Fruit fly (Drosophila melanogaster) whole organism, pupa: ENCODE data around the gene vret.

ENCODE experiments used
- CG10348 ChIP-seq: fragments of 200-800 bp; sonication (Bioruptor generic); IDR thresholded peaks from 2 replicates; pipeline ENCODE4 v1.3.6; 2022; ENCODE audit warnings: missing biosample characterization, missing genetic modification characterization
- CG12605 ChIP-seq: fragments of 200-800 bp; sonication (Bioruptor generic); IDR thresholded peaks from 2 replicates; pipeline ENCODE4 v1.3.6; 2022; ENCODE audit warnings: missing biosample characterization, missing genetic modification characterization
- CG13204 ChIP-seq: fragments of 200-800 bp; sonication (Bioruptor generic); optimal IDR thresholded peaks from 2 replicates; lab custom pipeline; 2018; ENCODE audit warnings: missing biosample characterization, mild to moderate bottlenecking, missing genetic modification characterization, moderate library complexity
- CG14655 ChIP-seq: fragments of 200-800 bp; sonication (Bioruptor generic); optimal IDR thresholded peaks from 3 replicates; lab custom pipeline; 2017; ENCODE audit warnings: mild to moderate bottlenecking, missing biosample characterization, missing genetic modification reagents, missing genetic modification characterization
- CG15710 ChIP-seq: fragments of 200-800 bp; sonication (Bioruptor generic); optimal IDR thresholded peaks from 2 replicates; lab custom pipeline; 2018; ENCODE audit warnings: missing biosample characterization, mild to moderate bottlenecking, missing genetic modification characterization, moderate library complexity
- CG17806 ChIP-seq: fragments of 200-800 bp; sonication (Bioruptor generic); optimal IDR thresholded peaks from 2 replicates; lab custom pipeline; 2018; ENCODE audit warnings: missing biosample characterization, mild to moderate bottlenecking, missing genetic modification characterization, moderate library complexity
- CG32121 ChIP-seq: fragments of 200-800 bp; sonication (Bioruptor generic); IDR thresholded peaks from 2 replicates; pipeline ENCODE4 v1.3.6; 2022; ENCODE audit warnings: missing biosample characterization, missing genetic modification characterization
- CG34367 ChIP-seq: fragments of 200-800 bp; sonication (Bioruptor generic); optimal IDR thresholded peaks from 2 replicates; lab custom pipeline; 2018; ENCODE audit warnings: missing biosample characterization, mild to moderate bottlenecking, missing genetic modification characterization
- CG4496 ChIP-seq: fragments of 200-800 bp; sonication (Bioruptor generic); IDR thresholded peaks from 3 replicates; pipeline ENCODE4 v1.3.6; 2022; ENCODE audit warnings: missing biosample characterization, missing genetic modification characterization
- CG8159 ChIP-seq: fragments of 200-800 bp; sonication (Bioruptor generic); optimal IDR thresholded peaks from 3 replicates; lab custom pipeline; 2018; ENCODE audit warnings: missing biosample characterization, mild to moderate bottlenecking, missing genetic modification characterization, moderate library complexity
- CG8301 ChIP-seq: fragments of 200-800 bp; sonication (Bioruptor generic); optimal IDR thresholded peaks from 2 replicates; lab custom pipeline; 2018; ENCODE audit warnings: missing biosample characterization, mild to moderate bottlenecking, missing genetic modification characterization
- CG9948 ChIP-seq: fragments of 200-800 bp; sonication (Bioruptor generic); optimal IDR thresholded peaks from 2 replicates; lab custom pipeline; 2018; ENCODE audit warnings: missing biosample characterization, mild to moderate bottlenecking, missing genetic modification characterization, moderate library complexity
- D1 ChIP-seq: fragments of 200-800 bp; sonication (Bioruptor generic); optimal IDR thresholded peaks from 2 replicates; lab custom pipeline; 2018; ENCODE audit warnings: missing biosample characterization, mild to moderate bottlenecking, missing genetic modification characterization, moderate library complexity
- EcR ChIP-seq: fragments of 200-800 bp; sonication (Bioruptor generic); optimal IDR thresholded peaks from 3 replicates; lab custom pipeline; 2019; ENCODE audit warnings: missing biosample characterization, missing genetic modification characterization, mild to moderate bottlenecking, moderate library complexity, missing genetic modification reagents
- Ets98B ChIP-seq: fragments of 200-800 bp; sonication (Bioruptor generic); IDR thresholded peaks from 2 replicates; pipeline ENCODE4 v1.3.6; 2022; ENCODE audit warnings: missing biosample characterization, missing genetic modification characterization
- Pif1A ChIP-seq: fragments of 200-800 bp; sonication (Bioruptor generic); optimal IDR thresholded peaks from 3 replicates; lab custom pipeline; 2016; ENCODE audit warnings: missing biosample characterization, missing genetic modification characterization
- Pif1B ChIP-seq: fragments of 200-800 bp; sonication (Bioruptor generic); optimal IDR thresholded peaks from 3 replicates; lab custom pipeline; 2016; ENCODE audit warnings: missing biosample characterization, missing genetic modification characterization
- Snoo ChIP-seq: fragments of 200-800 bp; sonication (Bioruptor generic); optimal IDR thresholded peaks from 3 replicates; lab custom pipeline; 2017; ENCODE audit warnings: missing biosample characterization, mild to moderate bottlenecking, missing genetic modification characterization, inconsistent platforms
- fd96Ca ChIP-seq: fragments of 200-800 bp; sonication (Bioruptor generic); IDR thresholded peaks from 3 replicates; pipeline ENCODE4 v1.3.6; 2022; ENCODE audit warnings: missing biosample characterization, missing genetic modification characterization
- gl ChIP-seq: fragments of 200-800 bp; sonication (Bioruptor generic); optimal IDR thresholded peaks from 2 replicates; lab custom pipeline; 2018; ENCODE audit warnings: missing biosample characterization, mild to moderate bottlenecking, missing genetic modification characterization
- rn ChIP-seq: fragments of 200-800 bp; sonication (Bioruptor generic); IDR thresholded peaks from 2 replicates; pipeline ENCODE4 v1.3.6; 2022; ENCODE audit warnings: missing biosample characterization, missing genetic modification characterization

vret gene

dm6 chr3R:22698208-22698607 lies 47.2 kb downstream of the vret start, which contains the start of gene Cyp6d4:
TSS of gene Cyp6d4 (plus strand) at chr3R:22698319.
- TF ChIP-seq CG13204 (GFP tag; lab: Kevin White, UChicago) (no peak), CG8159 (tag; lab: Kevin White, UChicago) (no peak), CG14655 (GFP tag; lab: Kevin White, UChicago) (no peak), CG15710 (no peak), CG34367 (tag; lab: Kevin White, UChicago) (no peak), Ets98B (no peak), CG12605 (GFP tag; lab: Robert Waterston, UW) (no peak), Snoo (tag; lab: Kevin White, UChicago) (no peak), CG8301 (tag; lab: Kevin White, UChicago) (no peak), CG9948 (tag; lab: Kevin White, UChicago) (no peak), fd96Ca (GFP tag; lab: Robert Waterston, UW) (no peak), EcR (no peak), D1 (no peak), gl (tag; lab: Kevin White, UChicago) (no peak), rn (GFP tag; lab: Robert Waterston, UW) (no peak), CG4496 (GFP tag; lab: Robert Waterston, UW) (no peak), CG32121 (GFP tag; lab: Robert Waterston, UW) (no peak), Pif1A (no peak), CG17806 (tag; lab: Kevin White, UChicago) (no peak), Pif1B (GFP tag; lab: Kevin White, UChicago) (no peak)
- TF ChIP-seq, all 21 proteins: peak for 0

- TF ChIP-seq Pif1B (GFP tag; lab: Kevin White, UChicago) (no peak), CG34367 (tag; lab: Kevin White, UChicago) (no peak), CG10348 (no peak), CG32121 (GFP tag; lab: Robert Waterston, UW) (no peak), CG17806 (tag; lab: Kevin White, UChicago) (no peak), Ets98B (no peak), CG12605 (GFP tag; lab: Robert Waterston, UW) (no peak)
Measured at dm6 chr3R:22694659-22695058, 50.7 kb downstream of the vret start, which contains the start of gene cd. TSS of gene cd (plus strand) at chr3R:22694959.
